Fruit fly (Drosophila melanogaster): ENCODE measurements around the gene CG13010.

The CG13010 gene

dm6 chrX:16647092-16647632 is 31.6 kb downstream of the CG13010 start:
- TF ChIP-seq dimm (GFP tag; IDR thresholded peaks at IDR 0.05) (no peak), h (optimal IDR thresholded peaks at IDR 0.05) (no peak), Tbp (GFP tag; optimal IDR thresholded peaks at IDR 0.05) (no peak), twi (tag; optimal IDR thresholded peaks at IDR 0.05) (no peak), CG10431 (GFP tag; optimal IDR thresholded peaks at IDR 0.05) (no peak), CG7372 (GFP tag; IDR thresholded peaks at IDR 0.05) (no peak), Nf-YC (tag; optimal IDR thresholded peaks at IDR 0.05) (no peak), pum (GFP tag; optimal IDR thresholded peaks at IDR 0.05) (no peak), Atf3 (GFP tag; optimal IDR thresholded peaks at IDR 0.05) (no peak), CG1647 (GFP tag; optimal IDR thresholded peaks at IDR 0.05) (no peak), disco-r (GFP tag; optimal IDR thresholded peaks at IDR 0.05) (no peak), gt (GFP tag; IDR thresholded peaks at IDR 0.05) (no peak), Dfd (GFP tag; optimal IDR thresholded peaks at IDR 0.05) (no peak), HLHmδ (GFP tag; optimal IDR thresholded peaks at IDR 0.05) (no peak), CG18599 (GFP tag; optimal IDR thresholded peaks at IDR 0.05) (no peak)

dm6 chrX:16645472-16645871 is 33.3 kb downstream of the CG13010 start:
- TF ChIP-seq CG14860 (GFP tag; IDR thresholded peaks at IDR 0.05; ENCODE audit: partially characterized antibody) (no peak), CG6765 (GFP tag; optimal IDR thresholded peaks at IDR 0.05) (no peak), Pdp1 (GFP tag; optimal IDR thresholded peaks at IDR 0.05) (peak in 1 of 2 experiments; percentile 88), chinmo (GFP tag; IDR thresholded peaks at IDR 0.05; ENCODE audit: partially characterized antibody) (0 out of 4 replicates have a peak, but pooled peaks have one; percentile 7), Ada2b (GFP tag; IDR thresholded peaks at IDR 0.05) (no peak), Dip3 (GFP tag; optimal IDR thresholded peaks at IDR 0.05) (no peak), CG6791 (GFP tag; IDR thresholded peaks at IDR 0.05; ENCODE audit: partially characterized antibody) (no peak), Fer3 (tag; optimal IDR thresholded peaks at IDR 0.05) (no peak), BEAF-32 (GFP tag; optimal IDR thresholded peaks at IDR 0.05) (no peak), oc (tag; optimal IDR thresholded peaks at IDR 0.05) (peak; percentile 4), CG17568 (GFP tag; optimal IDR thresholded peaks at IDR 0.05) (no peak), schlank (tag; optimal IDR thresholded peaks at IDR 0.05) (no peak), ftz-f1 (GFP tag; optimal IDR thresholded peaks at IDR 0.05) (no peak), CG34224 (GFP tag; IDR thresholded peaks at IDR 0.05; ENCODE audit: partially characterized antibody) (no peak), kay (GFP tag; optimal IDR thresholded peaks at IDR 0.05) (no peak), Blimp-1 (GFP tag; optimal IDR thresholded peaks at IDR 0.05) (peak; percentile 56)

dm6 chrX:16644535-16645131 is 34.1 kb downstream of the CG13010 start:
- TF ChIP-seq Taf1 (GFP tag; IDR thresholded peaks at IDR 0.05) (no peak), fru (optimal IDR thresholded peaks at IDR 0.05) (no peak), az2 (GFP tag; optimal IDR thresholded peaks at IDR 0.05) (no peak), Hsf (GFP tag; optimal IDR thresholded peaks at IDR 0.05) (no peak), usp (GFP tag; optimal IDR thresholded peaks at IDR 0.05) (no peak), Abd-B (GFP tag; optimal IDR thresholded peaks at IDR 0.05) (no peak), CG17186 (GFP tag; optimal IDR thresholded peaks at IDR 0.05) (no peak), CG11093 (GFP tag; IDR thresholded peaks at IDR 0.05) (no peak), CG17568 (GFP tag; optimal IDR thresholded peaks at IDR 0.05) (peak; percentile 61), CG17361 (GFP tag; IDR thresholded peaks at IDR 0.05) (no peak), CG12942 (GFP tag; optimal IDR thresholded peaks at IDR 0.05) (peak; percentile 14), br (optimal IDR thresholded peaks at IDR 0.05) (no peak), pros (GFP tag; optimal IDR thresholded peaks at IDR 0.05) (no peak), Blimp-1 (GFP tag; optimal IDR thresholded peaks at IDR 0.05) (peak; percentile 41), Hr39 (optimal IDR thresholded peaks at IDR 0.05) (no peak), Mrtf (GFP tag; IDR thresholded peaks at IDR 0.05) (no peak), nerfin-1 (tag; optimal IDR thresholded peaks at IDR 0.05) (no peak), klu (GFP tag; IDR thresholded peaks at IDR 0.05) (no peak), ken (GFP tag; IDR thresholded peaks at IDR 0.05) (no peak), HLH4C (GFP tag; IDR thresholded peaks at IDR 0.05; ENCODE audit: partially characterized antibody) (no peak), CG10979 (tag; optimal IDR thresholded peaks at IDR 0.05) (peak; percentile 40)

Measured in whole organism, embryonic.